Worm (Caenorhabditis elegans) whole organism, L3 larva: ENCODE measurements around the gene F56D6.21.
A peak's percentile ranks its signal among the peaks of the same experiment; 100 is the strongest.

Source experiments
- ceh-82 ChIP-seq: fragments of 150-350 bp; optimal IDR thresholded peaks from 2 replicates; lab custom pipeline; 2014; ENCODE audit warnings: missing biosample characterization, missing genetic modification characterization
- ceh-9 ChIP-seq: sonication (generic microtip); optimal IDR thresholded peaks from 2 replicates; lab custom pipeline; 2018; ENCODE audit warnings: missing biosample characterization, missing genetic modification characterization
- egl-5 ChIP-seq: fragments of 150-350 bp; optimal IDR thresholded peaks from 2 replicates; lab custom pipeline; 2017; ENCODE audit warnings: missing biosample characterization, missing genetic modification reagents, missing genetic modification characterization, inconsistent platforms
- mdl-1 ChIP-seq: fragments of 150-350 bp; optimal IDR thresholded peaks from 2 replicates; lab custom pipeline; 2014; ENCODE audit warnings: missing biosample characterization, missing genetic modification characterization
- nhr-23 ChIP-seq: fragments of 150-350 bp; optimal IDR thresholded peaks from 2 replicates; lab custom pipeline; 2014; ENCODE audit warnings: missing biosample characterization, missing genetic modification reagents, missing genetic modification characterization
- nhr-25 ChIP-seq: sonication (generic microtip); optimal IDR thresholded peaks from 2 replicates; lab custom pipeline; 2017; ENCODE audit warnings: missing biosample characterization, missing genetic modification characterization
- nhr-76 ChIP-seq: fragments of 150-350 bp; sonication (generic microtip); optimal IDR thresholded peaks from 5 replicates; lab custom pipeline; 2014; ENCODE audit warnings: missing biosample characterization, missing genetic modification characterization
- pha-4 ChIP-seq: fragments of 150-350 bp; optimal IDR thresholded peaks from 2 replicates; lab custom pipeline; 2014; ENCODE audit warnings: missing biosample characterization, missing genetic modification reagents, missing genetic modification characterization
- pqm-1 ChIP-seq: fragments of 150-350 bp; optimal IDR thresholded peaks from 2 replicates; lab custom pipeline; 2017; ENCODE audit warnings: missing biosample characterization, missing genetic modification characterization, inconsistent platforms
- tbx-2 ChIP-seq: sonication (generic microtip); optimal IDR thresholded peaks from 2 replicates; lab custom pipeline; 2016; ENCODE audit warnings: mild to moderate bottlenecking, missing genetic modification characterization, missing compliant biosample characterization
- unc-62 ChIP-seq: fragments of 150-350 bp; sonication (generic microtip); optimal IDR thresholded peaks from 4 replicates; lab custom pipeline; 2014; ENCODE audit warnings: missing biosample characterization, missing genetic modification reagents, missing genetic modification characterization

DNA sequence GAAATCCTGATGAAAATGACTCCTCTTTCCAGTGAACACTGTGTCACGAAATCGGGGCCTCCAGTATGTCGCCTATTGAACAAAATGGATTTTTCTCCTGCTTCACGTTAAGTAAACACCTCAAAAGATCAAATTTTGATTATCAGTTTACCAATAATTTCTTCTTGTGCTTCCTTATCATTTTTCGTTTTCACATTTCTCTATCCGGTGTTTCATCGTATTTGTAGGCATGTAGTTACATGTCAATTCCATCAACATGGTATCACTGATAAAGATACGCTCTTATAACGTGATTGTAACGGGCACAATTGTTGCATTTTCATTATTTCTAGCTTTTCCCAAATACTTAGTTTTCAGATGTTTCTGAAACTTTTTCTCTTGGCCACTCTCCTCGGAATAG lies 39.7 kb downstream of the F56D6.21 start, which contains the start of gene clec-72:
- no peak for TF ChIP-seq mdl-1 (tag; lab: Kevin White, UChicago)
- TF ChIP-seq nhr-76 (tag; lab: Kevin White, UChicago) = no peak
- TF ChIP-seq tbx-2 (tag; lab: Kevin White, UChicago) = no peak
- TF ChIP-seq egl-5 (tag; lab: Kevin White, UChicago) = no peak
- peak; percentile 92 for TF ChIP-seq pqm-1 (tag; lab: Kevin White, UChicago)
- TF ChIP-seq unc-62 (GFP tag; lab: Kevin White, UChicago) = no peak
- no peak for TF ChIP-seq pha-4
- TF ChIP-seq nhr-25 (tag; lab: Kevin White, UChicago) = no peak
- no peak for TF ChIP-seq nhr-23 (tag; lab: Kevin White, UChicago)
- TF ChIP-seq ceh-9 (tag; lab: Kevin White, UChicago) = no peak
- TF ChIP-seq ceh-82 (tag; lab: Kevin White, UChicago) = no peak
